Fruit fly (Drosophila melanogaster) whole organism, embryonic: Measurements from ENCODE around the gene TTLL4B.

Experiments
- BtbVII ChIP-seq: fragments of 200-800 bp; sonication (Bioruptor generic); optimal IDR thresholded peaks from 3 replicates; lab custom pipeline; 2017; ENCODE audit warnings: missing biosample characterization, mild to moderate bottlenecking, missing genetic modification characterization
- CG10274 ChIP-seq: fragments of 200-800 bp; sonication (Bioruptor generic); optimal IDR thresholded peaks from 3 replicates; lab custom pipeline; 2017; ENCODE audit warnings: missing biosample characterization, mild to moderate bottlenecking, missing genetic modification characterization
- CG10543 ChIP-seq: fragments of 200-800 bp; sonication (Bioruptor generic); optimal IDR thresholded peaks from 3 replicates; lab custom pipeline; 2017; ENCODE audit warnings: missing biosample characterization, mild to moderate bottlenecking, missing genetic modification characterization, moderate library complexity
- CG11085 ChIP-seq: fragments of 200-800 bp; sonication (Bioruptor generic); IDR thresholded peaks from 2 replicates; pipeline ENCODE4 v1.3.6; 2022; ENCODE audit warnings: missing biosample characterization, missing genetic modification characterization
- CG11560 ChIP-seq: fragments of 200-800 bp; sonication (Bioruptor generic); IDR thresholded peaks from 3 replicates; pipeline ENCODE4 v1.3.6; 2022; ENCODE audit warnings: missing biosample characterization, missing genetic modification characterization
- CG12104 ChIP-seq: fragments of 200-800 bp; sonication (Bioruptor generic); optimal IDR thresholded peaks from 3 replicates; lab custom pipeline; 2016; ENCODE audit warnings: missing biosample characterization, missing genetic modification characterization
- CG12391 ChIP-seq: fragments of 200-800 bp; sonication (Bioruptor generic); optimal IDR thresholded peaks from 3 replicates; lab custom pipeline; 2018; ENCODE audit warnings: missing biosample characterization, mild to moderate bottlenecking, missing genetic modification characterization, moderate library complexity
- CG2116 ChIP-seq: fragments of 200-800 bp; sonication (Bioruptor generic); optimal IDR thresholded peaks from 3 replicates; lab custom pipeline; 2018; ENCODE audit warnings: missing biosample characterization, mild to moderate bottlenecking, missing genetic modification characterization
- CG3065 ChIP-seq: fragments of 200-800 bp; sonication (Bioruptor generic); optimal IDR thresholded peaks from 2 replicates; lab custom pipeline; 2016; ENCODE audit warnings: missing biosample characterization, missing genetic modification characterization
- CG32772 ChIP-seq: fragments of 200-800 bp; sonication (Bioruptor generic); IDR thresholded peaks from 2 replicates; pipeline ENCODE4 v1.3.6; 2022; ENCODE audit warnings: missing biosample characterization, missing genetic modification characterization
- CG34376 ChIP-seq: fragments of 200-800 bp; sonication (Bioruptor generic); optimal IDR thresholded peaks from 2 replicates; lab custom pipeline; 2018; ENCODE audit warnings: missing biosample characterization, mild to moderate bottlenecking, missing genetic modification characterization
- CG3838 ChIP-seq: fragments of 200-800 bp; sonication (Bioruptor generic); optimal IDR thresholded peaks from 3 replicates; lab custom pipeline; 2016; ENCODE audit warnings: missing biosample characterization, missing genetic modification characterization
- CG3995 ChIP-seq: fragments of 200-800 bp; sonication (Bioruptor generic); optimal IDR thresholded peaks from 3 replicates; lab custom pipeline; 2016; ENCODE audit warnings: missing biosample characterization, missing genetic modification characterization
- CG6175 ChIP-seq: fragments of 200-800 bp; sonication (Bioruptor generic); IDR thresholded peaks from 3 replicates; pipeline ENCODE4 v1.3.6; 2022; ENCODE audit warnings: missing biosample characterization, missing genetic modification characterization
- CG6654 ChIP-seq: fragments of 200-800 bp; sonication (Bioruptor generic); optimal IDR thresholded peaks from 2 replicates; lab custom pipeline; 2017; ENCODE audit warnings: missing biosample characterization, mild to moderate bottlenecking, missing genetic modification characterization
- CG7745 ChIP-seq: fragments of 200-800 bp; sonication (Bioruptor generic); optimal IDR thresholded peaks from 2 replicates; lab custom pipeline; 2018; ENCODE audit warnings: missing biosample characterization, mild to moderate bottlenecking, missing genetic modification characterization, moderate library complexity
- CG8924 ChIP-seq: fragments of 200-800 bp; optimal IDR thresholded peaks from 3 replicates; lab custom pipeline; 2019; ENCODE audit warnings: missing biosample characterization, mild to moderate bottlenecking, missing genetic modification characterization, moderate library complexity
- CG9609 ChIP-seq: fragments of 200-800 bp; sonication (Bioruptor generic); optimal IDR thresholded peaks from 3 replicates; lab custom pipeline; 2016; ENCODE audit warnings: missing biosample characterization, missing genetic modification characterization
- D19A ChIP-seq: fragments of 200-800 bp; optimal IDR thresholded peaks from 3 replicates; lab custom pipeline; 2019; ENCODE audit warnings: missing biosample characterization, mild to moderate bottlenecking, missing genetic modification characterization, moderate library complexity
- Dfd ChIP-seq, 2 experiments: fragments of >200 bp; optimal IDR thresholded peaks; 2 replicates each; lab custom pipeline; 2017; ENCODE audit warnings: missing biosample characterization in 2 of 2, missing genetic modification characterization in 2 of 2
- Hsf ChIP-seq: fragments of 200-800 bp; sonication (Bioruptor generic); optimal IDR thresholded peaks from 3 replicates; lab custom pipeline; 2016; ENCODE audit warnings: missing biosample characterization, missing genetic modification characterization
- Jarid2 ChIP-seq: fragments of 200-800 bp; sonication (Bioruptor generic); optimal IDR thresholded peaks from 3 replicates; lab custom pipeline; 2017; ENCODE audit warnings: mild to moderate bottlenecking, missing biosample characterization, missing genetic modification reagents, missing genetic modification characterization
- MESR4 ChIP-seq: fragments of 200-800 bp; sonication (Bioruptor generic); optimal IDR thresholded peaks from 2 replicates; lab custom pipeline; 2018; ENCODE audit warnings: missing biosample characterization, mild to moderate bottlenecking, missing genetic modification characterization, moderate library complexity
- MTF-1 ChIP-seq: fragments of 200-800 bp; sonication (Bioruptor generic); optimal IDR thresholded peaks from 2 replicates; lab custom pipeline; 2018; ENCODE audit warnings: missing biosample characterization, mild to moderate bottlenecking, missing genetic modification characterization, borderline replicate concordance
- NK7.1 ChIP-seq: fragments of 200-800 bp; sonication (Bioruptor generic); optimal IDR thresholded peaks from 3 replicates; lab custom pipeline; 2016; ENCODE audit warnings: missing biosample characterization, missing genetic modification characterization
- Rfx ChIP-seq: fragments of 200-800 bp; sonication (Bioruptor generic); IDR thresholded peaks from 2 replicates; pipeline ENCODE4 v1.3.6; 2022; ENCODE audit warnings: missing biosample characterization, missing genetic modification characterization
- Sin3A ChIP-seq: fragments of >200 bp; optimal IDR thresholded peaks from 2 replicates; lab custom pipeline; 2018
- Xrp1 ChIP-seq: fragments of 200-800 bp; sonication (Bioruptor generic); IDR thresholded peaks from 2 replicates; pipeline ENCODE4 v1.3.6; 2022; ENCODE audit warnings: missing biosample characterization, missing genetic modification characterization
- ap ChIP-seq: fragments of 200-800 bp; sonication (Bioruptor generic); IDR thresholded peaks from 2 replicates; pipeline ENCODE4 v1.3.6; 2022; ENCODE audit warnings: missing biosample characterization, missing genetic modification characterization
- ase ChIP-seq: fragments of 200-800 bp; sonication (Bioruptor generic); IDR thresholded peaks from 3 replicates; pipeline ENCODE4 v1.3.6; 2022; ENCODE audit warnings: missing biosample characterization, missing genetic modification characterization
- cad ChIP-seq: fragments of >200 bp; optimal IDR thresholded peaks from 2 replicates; lab custom pipeline; 2017; ENCODE audit warnings: missing biosample characterization, missing genetic modification characterization
- chinmo ChIP-seq: fragments of 200-800 bp; sonication (Bioruptor generic); IDR thresholded peaks from 4 replicates; pipeline ENCODE4 v1.3.6; 2022; ENCODE audit warnings: missing biosample characterization, missing genetic modification characterization; ENCODE audit not compliant: partially characterized antibody
- crc ChIP-seq: fragments of 200-800 bp; sonication (Bioruptor generic); optimal IDR thresholded peaks from 2 replicates; lab custom pipeline; 2016; ENCODE audit warnings: missing biosample characterization, missing genetic modification characterization
- dm ChIP-seq: fragments of 200-800 bp; sonication (Bioruptor generic); optimal IDR thresholded peaks from 3 replicates; lab custom pipeline; 2016; ENCODE audit warnings: missing biosample characterization, missing genetic modification characterization
- dpn ChIP-seq, 2 experiments: fragments of 200-800 bp; sonication (Bioruptor generic); optimal IDR thresholded peaks; 3 replicates each; lab custom pipeline; 2016; ENCODE audit warnings: missing biosample characterization in 2 of 2, missing genetic modification characterization in 2 of 2
- dysf ChIP-seq: fragments of 200-800 bp; sonication (Bioruptor generic); IDR thresholded peaks from 3 replicates; pipeline ENCODE4 v1.3.6; 2022; ENCODE audit warnings: missing biosample characterization, missing genetic modification characterization
- ems ChIP-seq: fragments of 200-800 bp; sonication (Bioruptor generic); optimal IDR thresholded peaks from 3 replicates; lab custom pipeline; 2016; ENCODE audit warnings: missing biosample characterization, missing genetic modification characterization
- fd3F ChIP-seq: fragments of 200-800 bp; sonication (Bioruptor generic); optimal IDR thresholded peaks from 2 replicates; lab custom pipeline; 2018; ENCODE audit warnings: missing biosample characterization, mild to moderate bottlenecking, missing genetic modification characterization, moderate library complexity
- hkb ChIP-seq, 2 experiments: fragments of 200-800 bp in 1 of 2; fragments of >200 bp in 1 of 2; sonication (Bioruptor generic) in 1 of 2; IDR thresholded peaks in 1 of 2; optimal IDR thresholded peaks in 1 of 2; 2 replicates each; pipeline versions ENCODE4 v1.3.6 to Lab custom; 2017 to 2022; ENCODE audit warnings: missing biosample characterization in 1 of 2, missing genetic modification characterization in 1 of 2
- insv ChIP-seq, 2 experiments: fragments of 200-800 bp; sonication (Bioruptor generic); optimal IDR thresholded peaks; 3 replicates each; lab custom pipeline; 2016 to 2018; ENCODE audit warnings: missing biosample characterization in 2 of 2, missing genetic modification characterization in 2 of 2
- inv ChIP-seq: fragments of 200-800 bp; sonication (Bioruptor generic); IDR thresholded peaks from 2 replicates; pipeline ENCODE4 v1.3.6; 2022; ENCODE audit warnings: missing biosample characterization, missing genetic modification characterization; ENCODE audit not compliant: partially characterized antibody
- kni ChIP-seq: fragments of 200-800 bp; sonication (Bioruptor generic); optimal IDR thresholded peaks from 3 replicates; lab custom pipeline; 2017; ENCODE audit warnings: mild to moderate bottlenecking, missing biosample characterization, missing genetic modification reagents, missing genetic modification characterization
- lilli ChIP-seq: fragments of 200-800 bp; sonication (Bioruptor generic); optimal IDR thresholded peaks from 3 replicates; lab custom pipeline; 2016; ENCODE audit warnings: missing biosample characterization, missing genetic modification characterization
- phol ChIP-seq: fragments of 200-800 bp; sonication (Bioruptor generic); optimal IDR thresholded peaks from 3 replicates; lab custom pipeline; 2018; ENCODE audit warnings: missing biosample characterization, mild to moderate bottlenecking, missing genetic modification characterization, moderate library complexity
- pros ChIP-seq: fragments of 200-800 bp; sonication (Bioruptor generic); optimal IDR thresholded peaks from 3 replicates; lab custom pipeline; 2019; ENCODE audit warnings: missing biosample characterization, mild to moderate bottlenecking, missing genetic modification characterization, moderate library complexity
- pzg ChIP-seq: fragments of 200-800 bp; sonication (Bioruptor generic); optimal IDR thresholded peaks from 3 replicates; lab custom pipeline; 2018; ENCODE audit warnings: missing biosample characterization, mild to moderate bottlenecking, missing genetic modification characterization, moderate library complexity
- sens ChIP-seq: fragments of 200-800 bp; sonication (Bioruptor generic); peaks from one replicate; lab custom pipeline; 2016; ENCODE audit warnings: missing biosample characterization, missing genetic modification characterization
- shn ChIP-seq: fragments of 200-800 bp; sonication (Bioruptor generic); optimal IDR thresholded peaks from 3 replicates; lab custom pipeline; 2016; ENCODE audit warnings: missing biosample characterization, missing genetic modification characterization
- stc ChIP-seq: fragments of 200-800 bp; sonication (Bioruptor generic); IDR thresholded peaks from 2 replicates; pipeline ENCODE4 v1.3.6; 2022; ENCODE audit warnings: missing biosample characterization, missing genetic modification characterization
- tup ChIP-seq: fragments of 200-800 bp; sonication (Bioruptor generic); optimal IDR thresholded peaks from 2 replicates; lab custom pipeline; 2016; ENCODE audit warnings: missing biosample characterization, mild to moderate bottlenecking, missing genetic modification characterization, moderate library complexity
- vfl ChIP-seq: fragments of 200-800 bp; sonication (Bioruptor generic); optimal IDR thresholded peaks from 2 replicates; lab custom pipeline; 2016; ENCODE audit warnings: missing biosample characterization, missing genetic modification characterization

The TTLL4B gene

DNA sequence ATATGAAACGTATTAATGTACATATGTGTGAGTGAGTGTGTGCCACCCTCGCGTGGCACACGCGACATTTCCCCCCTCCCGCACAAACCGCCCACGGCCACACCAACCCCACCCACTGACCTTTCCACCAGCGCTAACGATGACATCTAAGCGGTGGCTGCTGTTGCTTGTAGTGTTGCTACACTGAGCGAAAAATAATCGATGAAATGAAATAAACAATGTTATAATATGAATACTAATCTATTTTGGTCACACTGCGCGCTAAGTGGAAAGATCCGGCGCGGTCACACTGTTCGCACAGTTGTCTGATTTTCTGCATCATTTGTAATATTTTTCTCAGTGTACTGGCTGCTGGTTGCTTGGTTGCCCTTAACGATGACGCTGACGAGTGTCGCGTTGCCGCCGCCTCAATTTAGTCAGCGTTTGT, 30.2 kb upstream of the TTLL4B start (continued):
- peak; percentile 94 for TF ChIP-seq tup (GFP tag; lab: Kevin White, UChicago)
- TF ChIP-seq Dfd (GFP tag; optimal IDR thresholded peaks at IDR 0.05; lab: Kevin White, UChicago), result no peak
- TF ChIP-seq CG34376 (GFP tag; lab: Kevin White, UChicago), result peak; percentile 47
- peak; percentile 74 for TF ChIP-seq CG2116 (GFP tag; lab: Kevin White, UChicago)
- TF ChIP-seq pros (GFP tag; lab: Kevin White, UChicago), result peak; percentile 76
- TF ChIP-seq sens (GFP tag; lab: Kevin White, UChicago), result peak; percentile 100
- TF ChIP-seq Rfx (GFP tag; lab: Robert Waterston, UW), result peak; percentile 93
- peak; percentile 61 for TF ChIP-seq MESR4 (GFP tag; lab: Kevin White, UChicago)
- TF ChIP-seq insv (GFP tag; optimal IDR thresholded peaks at IDR 0.05; lab: Kevin White, UChicago), result peak; percentile 18 to 50
- TF ChIP-seq stc (GFP tag; lab: Robert Waterston, UW), result peak; percentile 94
- peak; percentile 96 for TF ChIP-seq CG8924
- peak; percentile 94 for TF ChIP-seq ase (GFP tag; lab: Robert Waterston, UW)
- TF ChIP-seq NK7.1 (GFP tag; lab: Kevin White, UChicago), result peak; percentile 94
- peak; percentile 72; the same call in 2 of the 3 replicates for TF ChIP-seq CG6175 (GFP tag; lab: Robert Waterston, UW)
- peak; percentile 81 for TF ChIP-seq CG10543 (GFP tag; lab: Kevin White, UChicago)
- TF ChIP-seq MTF-1 (GFP tag; lab: Kevin White, UChicago), result peak; percentile 94
- peak; percentile 99 for TF ChIP-seq Xrp1 (GFP tag; lab: Robert Waterston, UW)
- TF ChIP-seq CG3838 (GFP tag; lab: Kevin White, UChicago), result peak; percentile 90
- peak; percentile 97 for TF ChIP-seq ems
- TF ChIP-seq shn (GFP tag; lab: Kevin White, UChicago), result peak; percentile 91
- TF ChIP-seq dysf (GFP tag; lab: Robert Waterston, UW), result peak; percentile 96
- peak; percentile 96 for TF ChIP-seq Hsf
- peak; percentile 96 for TF ChIP-seq CG3065 (GFP tag; lab: Kevin White, UChicago)
- TF ChIP-seq cad (GFP tag; lab: Kevin White, UChicago), result no peak
- TF ChIP-seq Jarid2 (GFP tag; lab: Kevin White, UChicago), result peak; percentile 88
- no peak for TF ChIP-seq hkb (optimal IDR thresholded peaks at IDR 0.05; lab: Kevin White, UChicago)
- TF ChIP-seq hkb (GFP tag; IDR thresholded peaks at IDR 0.05; lab: Robert Waterston, UW), result peak; percentile 97
- peak; percentile 95 for TF ChIP-seq CG9609 (GFP tag; lab: Kevin White, UChicago)
- peak; percentile 97 for TF ChIP-seq CG12391 (tag; lab: Kevin White, UChicago)
- no peak for TF ChIP-seq inv (GFP tag; lab: Robert Waterston, UW)
- TF ChIP-seq CG3995 (GFP tag; lab: Kevin White, UChicago), result peak; percentile 32
- peak; percentile 69 for TF ChIP-seq fd3F (GFP tag; lab: Kevin White, UChicago)
- peak; percentile 83 for TF ChIP-seq CG11560 (tag; lab: Robert Waterston, UW)
- peak; percentile 91 for TF ChIP-seq crc (GFP tag; lab: Kevin White, UChicago)
- TF ChIP-seq pzg, result no peak
- peak; percentile 91 for TF ChIP-seq CG6654 (GFP tag; lab: Kevin White, UChicago)
- TF ChIP-seq CG11085, result peak; percentile 77
- TF ChIP-seq lilli (GFP tag; lab: Kevin White, UChicago), result peak; percentile 94
- peak; percentile 92 for TF ChIP-seq dm (GFP tag; lab: Kevin White, UChicago)
- TF ChIP-seq CG10274 (GFP tag; lab: Kevin White, UChicago), result peak; percentile 83
- TF ChIP-seq D19A, result peak; percentile 87
- peak; percentile 97 for TF ChIP-seq phol (tag; lab: Kevin White, UChicago)
- TF ChIP-seq CG32772, result peak; percentile 95
- TF ChIP-seq Sin3A (lab: Kevin White, UChicago), result no peak
- peak; percentile 86 for TF ChIP-seq CG7745 (tag; lab: Kevin White, UChicago)
- TF ChIP-seq vfl, result peak; percentile 83
- TF ChIP-seq ap (GFP tag; lab: Robert Waterston, UW), result peak; percentile 92
- TF ChIP-seq dpn (GFP tag; optimal IDR thresholded peaks at IDR 0.05; lab: Kevin White, UChicago), result peak; percentile 96
- peak; percentile 85 for TF ChIP-seq kni
- TF ChIP-seq CG12104, result peak; percentile 91
- peak; percentile 80 for TF ChIP-seq BtbVII (GFP tag; lab: Kevin White, UChicago)
- no peak for TF ChIP-seq chinmo (GFP tag; lab: Robert Waterston, UW)
